Worm (Caenorhabditis elegans) whole organism, L4 larva: ENCODE results near the gene oac-8.
"Not testable (repeated sequence)": the region's sequence is repeated elsewhere in the genome, so short reads cannot be mapped to it uniquely, and the experiment has no call there.

Experiments used
- F26F4.8 ChIP-seq: fragments of 200-800 bp; sonication (Bioruptor generic); conservative IDR thresholded peaks from 2 replicates; pipeline ENCODE4 v1.3.6; 2022; ENCODE audit warnings: missing genetic modification characterization, missing compliant biosample characterization
- ZK546.5 ChIP-seq, 2 experiments: sonication (generic microtip); optimal IDR thresholded peaks; 2 replicates each; lab custom pipeline; 2017; ENCODE audit warnings: missing biosample characterization in 2 of 2, missing genetic modification characterization in 2 of 2
- aha-1 ChIP-seq: fragments of 150-350 bp; peaks from one replicate; lab custom pipeline; 2014; ENCODE audit warnings: missing biosample characterization, missing genetic modification characterization
- ama-1 ChIP-seq: fragments of 150-350 bp; optimal IDR thresholded peaks from 2 replicates; lab custom pipeline; 2014; ENCODE audit warnings: inconsistent platforms, mixed read lengths
- egl-43 ChIP-seq: fragments of 200-800 bp; sonication (Bioruptor generic); IDR thresholded peaks from 2 replicates; pipeline ENCODE4 v1.3.6; 2022; ENCODE audit warnings: missing genetic modification reagents, missing genetic modification characterization, missing compliant biosample characterization
- fkh-10 ChIP-seq: fragments of 150-350 bp; optimal IDR thresholded peaks from 2 replicates; lab custom pipeline; 2014; ENCODE audit warnings: missing biosample characterization, missing genetic modification reagents, missing genetic modification characterization
- lin-39 ChIP-seq: fragments of 150-350 bp; optimal IDR thresholded peaks from 2 replicates; lab custom pipeline; 2014; ENCODE audit warnings: missing biosample characterization, missing genetic modification reagents, missing genetic modification characterization
- nhr-102 ChIP-seq: sonication (generic microtip); optimal IDR thresholded peaks from 2 replicates; lab custom pipeline; 2016; ENCODE audit warnings: mild to moderate bottlenecking, missing genetic modification characterization, moderate library complexity, missing compliant biosample characterization
- nhr-237 ChIP-seq: sonication (generic microtip); optimal IDR thresholded peaks from 2 replicates; lab custom pipeline; 2017; ENCODE audit warnings: missing biosample characterization, missing genetic modification characterization
- nhr-76 ChIP-seq: fragments of 150-350 bp; optimal IDR thresholded peaks from 2 replicates; lab custom pipeline; 2014; ENCODE audit warnings: missing biosample characterization, missing genetic modification characterization
- pha-4 ChIP-seq, 2 experiments: fragments of 150-350 bp in 1 of 2; fragments of 200-800 bp in 1 of 2; sonication (Bioruptor generic) in 1 of 2; IDR thresholded peaks in 1 of 2; optimal IDR thresholded peaks in 1 of 2; 2 replicates each; pipeline versions ENCODE4 v1.3.6 to Lab custom; 2014 to 2022; ENCODE audit warnings: missing genetic modification characterization in 2 of 2, missing genetic modification reagents in 2 of 2, missing biosample characterization in 1 of 2, missing compliant biosample characterization in 1 of 2
- tag-97 ChIP-seq: fragments of 200-800 bp; sonication (Bioruptor generic); IDR thresholded peaks from 2 replicates; pipeline ENCODE4 v1.3.6; 2022; ENCODE audit warnings: missing genetic modification characterization, missing compliant biosample characterization
- ztf-7 ChIP-seq: fragments of 150-350 bp; optimal IDR thresholded peaks from 2 replicates; lab custom pipeline; 2014; ENCODE audit warnings: missing biosample characterization, missing genetic modification characterization

- not testable (repeated sequence) for TF ChIP-seq F26F4.8 (GFP tag; lab: Robert Waterston, UW); egl-43 (GFP tag; lab: Robert Waterston, UW); fkh-10 (GFP tag; lab: Kevin White, UChicago); lin-39 (tag; lab: Kevin White, UChicago); aha-1 (tag; lab: Kevin White, UChicago); tag-97; ama-1 (lab: Kevin White, UChicago); pha-4 (GFP tag; IDR thresholded peaks at IDR 0.05; lab: Robert Waterston, UW); pha-4 (tag; optimal IDR thresholded peaks at IDR 0.05; lab: Kevin White, UChicago); ztf-7; ZK546.5 (tag; optimal IDR thresholded peaks at IDR 0.05; lab: Kevin White, UChicago); nhr-76; nhr-237 (tag; lab: Kevin White, UChicago); nhr-102 (tag; lab: Kevin White, UChicago)
Measured at ce11 chrIV:10552993-10553392, 31.3 kb upstream of the oac-8 start.
